ENCODE assay signal across 1 fruit fly cellular context in the genomic region with DNA sequence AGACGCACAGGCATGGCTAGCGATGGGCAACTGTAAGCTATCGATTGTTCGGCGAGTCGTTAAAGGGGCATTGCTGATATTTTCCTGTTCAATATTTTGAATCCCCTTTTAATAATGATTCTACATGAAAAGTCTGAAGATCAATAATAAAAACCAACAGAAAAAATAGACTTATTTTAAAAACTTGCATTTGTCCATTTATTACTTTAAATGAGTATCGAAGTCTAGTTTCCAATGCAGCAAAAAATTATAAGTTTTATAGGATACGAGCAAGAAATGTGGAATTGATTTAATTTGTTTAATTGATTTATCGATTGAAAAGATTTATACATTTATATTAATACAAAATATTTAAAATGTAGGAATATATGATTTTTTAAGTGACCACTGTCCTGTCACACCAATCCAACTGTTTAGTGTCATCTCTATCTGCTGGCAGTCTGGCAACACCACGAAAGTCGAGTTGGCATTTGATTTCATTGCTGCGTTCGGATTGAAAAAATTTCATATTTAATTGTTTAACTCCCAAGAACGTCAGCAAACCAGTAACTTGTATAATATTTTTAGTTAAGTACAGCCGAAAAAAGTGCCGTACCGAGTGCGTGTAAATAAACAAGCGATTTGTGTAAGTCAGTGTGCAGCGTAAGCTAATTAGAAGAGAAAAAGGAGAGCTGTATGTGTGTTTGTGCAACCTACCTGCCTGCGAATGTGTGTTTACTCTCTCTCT.
TF ChIP-seq lines count a peak whose summit lies in the region.

Gene CG1824, minus strand, starts transcription at position 15 of the 727 bp plus-strand sequence.
Gene Sec16, plus strand, starts transcription at position 438 of the 727 bp plus-strand sequence.

TF ChIP-seq in whole organism, embryonic, 481 proteins besides CTCF, POLR2A, EP300 and RAD21 (continued from another document and continues in another):
- TF ChIP-seq CG3995 (GFP tag; optimal IDR thresholded peaks at IDR 0.05; lab: Kevin White, UChicago) = peak; percentile 93
- no peak for TF ChIP-seq C15 (GFP tag; IDR thresholded peaks at IDR 0.05; lab: Robert Waterston, UW)
- TF ChIP-seq Dek (tag; optimal IDR thresholded peaks at IDR 0.05; lab: Kevin White, UChicago) = peak; percentile 35
- TF ChIP-seq CG13624 (GFP tag; optimal IDR thresholded peaks at IDR 0.05; lab: Kevin White, UChicago) = no peak
- TF ChIP-seq Pdp1 (GFP tag; optimal IDR thresholded peaks at IDR 0.05; lab: Kevin White, UChicago) = no peak
- no peak for TF ChIP-seq CG15601 (tag; optimal IDR thresholded peaks at IDR 0.05; lab: Kevin White, UChicago)
- no peak for TF ChIP-seq otp (GFP tag; IDR thresholded peaks at IDR 0.05; lab: Robert Waterston, UW)
- 0 out of 2 replicates have a peak, but pooled peaks have one; percentile 21 for TF ChIP-seq CG11085 (GFP tag; IDR thresholded peaks at IDR 0.05; lab: Robert Waterston, UW)
- no peak for TF ChIP-seq seq (GFP tag; IDR thresholded peaks at IDR 0.05; lab: Robert Waterston, UW)
- TF ChIP-seq CG30403 (GFP tag; optimal IDR thresholded peaks at IDR 0.05; lab: Kevin White, UChicago) = peak; percentile 68
- TF ChIP-seq CG17802 (tag; optimal IDR thresholded peaks at IDR 0.05; lab: Kevin White, UChicago) = no peak
- no peak for TF ChIP-seq CG4854 (GFP tag; optimal IDR thresholded peaks at IDR 0.05; lab: Kevin White, UChicago)
- peak; percentile 58 for TF ChIP-seq trem (tag; optimal IDR thresholded peaks at IDR 0.05; lab: Kevin White, UChicago)
- no peak for TF ChIP-seq CkIIα-i1 (GFP tag; IDR thresholded peaks at IDR 0.05; lab: Robert Waterston, UW)
- no peak for TF ChIP-seq CG13123 (GFP tag; optimal IDR thresholded peaks at IDR 0.05; lab: Kevin White, UChicago)
- TF ChIP-seq pfk (GFP tag; optimal IDR thresholded peaks at IDR 0.05; lab: Kevin White, UChicago) = no peak
- no peak for TF ChIP-seq CG8281 (tag; optimal IDR thresholded peaks at IDR 0.05; lab: Kevin White, UChicago)
- no peak for TF ChIP-seq Lhr (GFP tag; optimal IDR thresholded peaks at IDR 0.05; lab: Kevin White, UChicago)
- TF ChIP-seq jigr1 (GFP tag; IDR thresholded peaks at IDR 0.05; lab: Robert Waterston, UW) = no peak
- no peak for TF ChIP-seq CG1647 (GFP tag; optimal IDR thresholded peaks at IDR 0.05; lab: Kevin White, UChicago)
- TF ChIP-seq sens (GFP tag; lab: Kevin White, UChicago) = peak; percentile 72
- TF ChIP-seq crp (GFP tag; optimal IDR thresholded peaks at IDR 0.05; lab: Kevin White, UChicago) = peak in 1 of 2 experiments; percentile 59
- peak in 1 of 2 experiments; percentile 92 for TF ChIP-seq insv (GFP tag; optimal IDR thresholded peaks at IDR 0.05; lab: Kevin White, UChicago)
- no peak for TF ChIP-seq CG17359 (tag; optimal IDR thresholded peaks at IDR 0.05; lab: Kevin White, UChicago)
- TF ChIP-seq mld (GFP tag; IDR thresholded peaks at IDR 0.05; lab: Robert Waterston, UW; ENCODE audit: partially characterized antibody) = no peak
- TF ChIP-seq esg (GFP tag; conservative IDR thresholded peaks at IDR 0.05; lab: Robert Waterston, UW) = peak; percentile 18; the same call in 1 of the 2 replicates
- TF ChIP-seq stwl (tag; optimal IDR thresholded peaks at IDR 0.05; lab: Kevin White, UChicago) = no peak
- TF ChIP-seq Opbp (GFP tag; IDR thresholded peaks at IDR 0.05; lab: Robert Waterston, UW; ENCODE audit: partially characterized antibody) = peak; percentile 67; the same call in 2 of the 3 replicates
- peak; percentile 28 for TF ChIP-seq CG18476 (GFP tag; optimal IDR thresholded peaks at IDR 0.05; lab: Kevin White, UChicago)
- no peak for TF ChIP-seq gcm2 (GFP tag; optimal IDR thresholded peaks at IDR 0.05; lab: Kevin White, UChicago)
- no peak for TF ChIP-seq CG5953 (GFP tag; IDR thresholded peaks at IDR 0.05; lab: Robert Waterston, UW)
- no peak for TF ChIP-seq CG11504 (tag; optimal IDR thresholded peaks at IDR 0.05; lab: Kevin White, UChicago)
- no peak for TF ChIP-seq cwo (GFP tag; optimal IDR thresholded peaks at IDR 0.05; lab: Kevin White, UChicago)
- TF ChIP-seq Fer1 (GFP tag; optimal IDR thresholded peaks at IDR 0.05; lab: Kevin White, UChicago) = no peak
- peak; percentile 31 for TF ChIP-seq CG7839 (tag; optimal IDR thresholded peaks at IDR 0.05; lab: Kevin White, UChicago)
- TF ChIP-seq CG31224 (GFP tag; IDR thresholded peaks at IDR 0.05; lab: Robert Waterston, UW) = no peak
- TF ChIP-seq nerfin-1 (tag; optimal IDR thresholded peaks at IDR 0.05; lab: Kevin White, UChicago) = peak; percentile 20
- TF ChIP-seq CG3726 (GFP tag; IDR thresholded peaks at IDR 0.05; lab: Robert Waterston, UW) = no peak
- TF ChIP-seq ase (GFP tag; IDR thresholded peaks at IDR 0.05; lab: Robert Waterston, UW) = no peak
- TF ChIP-seq chn (GFP tag; optimal IDR thresholded peaks at IDR 0.05; lab: Kevin White, UChicago) = no peak
- TF ChIP-seq CG4820 (GFP tag; optimal IDR thresholded peaks at IDR 0.05; lab: Kevin White, UChicago) = no peak
- TF ChIP-seq CG9609 (GFP tag; optimal IDR thresholded peaks at IDR 0.05; lab: Kevin White, UChicago) = no peak
- TF ChIP-seq gro (GFP tag; optimal IDR thresholded peaks at IDR 0.05; lab: Kevin White, UChicago) = no peak
- TF ChIP-seq grau (tag; optimal IDR thresholded peaks at IDR 0.05; lab: Kevin White, UChicago) = peak; percentile 61
- TF ChIP-seq ttk (GFP tag; IDR thresholded peaks at IDR 0.05; lab: Robert Waterston, UW) = no peak
- TF ChIP-seq fu2 (GFP tag; optimal IDR thresholded peaks at IDR 0.05; lab: Kevin White, UChicago) = peak; percentile 1
- TF ChIP-seq kay (GFP tag; optimal IDR thresholded peaks at IDR 0.05; lab: Kevin White, UChicago) = no peak
- TF ChIP-seq CG17328 (GFP tag; IDR thresholded peaks at IDR 0.05; lab: Robert Waterston, UW) = no peak
- no peak for TF ChIP-seq Ada2b (GFP tag; IDR thresholded peaks at IDR 0.05; lab: Robert Waterston, UW)
- TF ChIP-seq CG43689 (GFP tag; IDR thresholded peaks at IDR 0.05; lab: Robert Waterston, UW) = no peak
- TF ChIP-seq BEAF-32 (GFP tag; optimal IDR thresholded peaks at IDR 0.05; lab: Kevin White, UChicago) = peak; percentile 77
- no peak for TF ChIP-seq repo (GFP tag; optimal IDR thresholded peaks at IDR 0.05; lab: Kevin White, UChicago)
- no peak for TF ChIP-seq fd64A (GFP tag; optimal IDR thresholded peaks at IDR 0.05; lab: Kevin White, UChicago)
- no peak for TF ChIP-seq dysf (GFP tag; IDR thresholded peaks at IDR 0.05; lab: Robert Waterston, UW)
- TF ChIP-seq trh (GFP tag; optimal IDR thresholded peaks at IDR 0.05; lab: Kevin White, UChicago) = no peak
- TF ChIP-seq Dfd (GFP tag; optimal IDR thresholded peaks at IDR 0.05; lab: Kevin White, UChicago) = no peak
- 0 out of 2 replicates have a peak, but pooled peaks have one; percentile 6 for TF ChIP-seq CG11247 (GFP tag; IDR thresholded peaks at IDR 0.05; lab: Robert Waterston, UW)
- no peak for TF ChIP-seq ATbp (GFP tag; optimal IDR thresholded peaks at IDR 0.05; lab: Kevin White, UChicago)
- TF ChIP-seq Bgb (GFP tag; IDR thresholded peaks at IDR 0.05; lab: Robert Waterston, UW; ENCODE audit: partially characterized antibody) = peak; percentile 2; the same call in 1 of the 2 replicates
- no peak for TF ChIP-seq CG2889 (GFP tag; IDR thresholded peaks at IDR 0.05; lab: Robert Waterston, UW)
- TF ChIP-seq tap (tag; optimal IDR thresholded peaks at IDR 0.05; lab: Kevin White, UChicago) = no peak
- TF ChIP-seq onecut (GFP tag; IDR thresholded peaks at IDR 0.05; lab: Robert Waterston, UW) = no peak
- TF ChIP-seq lmd (GFP tag; IDR thresholded peaks at IDR 0.05; lab: Robert Waterston, UW) = peak; percentile 39; the same call in 1 of the 2 replicates
- no peak for TF ChIP-seq tx (GFP tag; optimal IDR thresholded peaks at IDR 0.05; lab: Kevin White, UChicago)
- peak; percentile 2 for TF ChIP-seq CG8290 (GFP tag; optimal IDR thresholded peaks at IDR 0.05; lab: Kevin White, UChicago)
- no peak for TF ChIP-seq CG8290 (tag; optimal IDR thresholded peaks at IDR 0.05; lab: Kevin White, UChicago)
- peak; percentile 71 for TF ChIP-seq CG14710 (tag; optimal IDR thresholded peaks at IDR 0.05; lab: Kevin White, UChicago)
- TF ChIP-seq run (tag; optimal IDR thresholded peaks at IDR 0.05; lab: Kevin White, UChicago) = no peak
- TF ChIP-seq CG10654 (GFP tag; optimal IDR thresholded peaks at IDR 0.05; lab: Kevin White, UChicago) = peak; percentile 18
- peak; percentile 22; the same call in 1 of the 2 replicates for TF ChIP-seq ssp (GFP tag; IDR thresholded peaks at IDR 0.05; lab: Robert Waterston, UW)
- TF ChIP-seq CG8478 (optimal IDR thresholded peaks at IDR 0.05; lab: Kevin White, UChicago) = no peak
- TF ChIP-seq Hr78 (GFP tag; optimal IDR thresholded peaks at IDR 0.05; lab: Kevin White, UChicago) = no peak
- TF ChIP-seq croc (GFP tag; conservative IDR thresholded peaks at IDR 0.05; lab: Robert Waterston, UW) = no peak
- peak; percentile 66 for TF ChIP-seq CG13775 (GFP tag; optimal IDR thresholded peaks at IDR 0.05; lab: Kevin White, UChicago)
- peak; percentile 56 for TF ChIP-seq CG15479 (GFP tag; optimal IDR thresholded peaks at IDR 0.05; lab: Kevin White, UChicago)
- TF ChIP-seq Sin3A (optimal IDR thresholded peaks at IDR 0.05; lab: Kevin White, UChicago) = peak; percentile 12
- TF ChIP-seq Med (GFP tag; lab: Kevin White, UChicago) = peak; percentile 50
- TF ChIP-seq Oli (tag; optimal IDR thresholded peaks at IDR 0.05; lab: Kevin White, UChicago) = peak; percentile 32
- no peak for TF ChIP-seq CG8944 (GFP tag; optimal IDR thresholded peaks at IDR 0.05; lab: Kevin White, UChicago)
- no peak for TF ChIP-seq sim (GFP tag; IDR thresholded peaks at IDR 0.05; lab: Robert Waterston, UW)
- TF ChIP-seq crol (GFP tag; IDR thresholded peaks at IDR 0.05; lab: Robert Waterston, UW) = no peak
- TF ChIP-seq Sry-δ (GFP tag; optimal IDR thresholded peaks at IDR 0.05; lab: Kevin White, UChicago) = peak; percentile 82
- no peak; the same call in 1 of the 2 replicates for TF ChIP-seq MBD-R2 (GFP tag; IDR thresholded peaks at IDR 0.05; lab: Robert Waterston, UW)
- TF ChIP-seq Ptx1 (GFP tag; IDR thresholded peaks at IDR 0.05; lab: Robert Waterston, UW) = 0 out of 2 replicates have a peak, but pooled peaks have one; percentile 36
- TF ChIP-seq CG3407 (GFP tag; optimal IDR thresholded peaks at IDR 0.05; lab: Kevin White, UChicago) = no peak
- peak in 1 of 3 experiments; percentile 65 for TF ChIP-seq lola (GFP tag; optimal IDR thresholded peaks at IDR 0.05; lab: Kevin White, UChicago)
- no peak for TF ChIP-seq stc (GFP tag; IDR thresholded peaks at IDR 0.05; lab: Robert Waterston, UW)
- TF ChIP-seq Vsx1 (GFP tag; optimal IDR thresholded peaks at IDR 0.05; lab: Kevin White, UChicago) = peak; percentile 94
- TF ChIP-seq Hand (GFP tag; optimal IDR thresholded peaks at IDR 0.05; lab: Kevin White, UChicago) = no peak
- TF ChIP-seq BtbVII (GFP tag; optimal IDR thresholded peaks at IDR 0.05; lab: Kevin White, UChicago) = no peak
- TF ChIP-seq abd-A (tag; optimal IDR thresholded peaks at IDR 0.05; lab: Kevin White, UChicago) = no peak
- peak; percentile 44 for TF ChIP-seq Ssrp (tag; optimal IDR thresholded peaks at IDR 0.05; lab: Kevin White, UChicago)
- TF ChIP-seq lilli (GFP tag; optimal IDR thresholded peaks at IDR 0.05; lab: Kevin White, UChicago) = peak; percentile 42
- TF ChIP-seq sqz (GFP tag; optimal IDR thresholded peaks at IDR 0.05; lab: Kevin White, UChicago) = no peak
- peak; percentile 48 for TF ChIP-seq CG9215 (GFP tag; IDR thresholded peaks at IDR 0.05; lab: Robert Waterston, UW)
- no peak for TF ChIP-seq ftz-f1 (GFP tag; optimal IDR thresholded peaks at IDR 0.05; lab: Kevin White, UChicago)
- peak; percentile 84 for TF ChIP-seq CG17361 (GFP tag; IDR thresholded peaks at IDR 0.05; lab: Robert Waterston, UW)
- no peak for TF ChIP-seq zf30C (GFP tag; optimal IDR thresholded peaks at IDR 0.05; lab: Kevin White, UChicago)
- no peak for TF ChIP-seq CG5180 (GFP tag; optimal IDR thresholded peaks at IDR 0.05; lab: Kevin White, UChicago)
- TF ChIP-seq tna (GFP tag; IDR thresholded peaks at IDR 0.05; lab: Robert Waterston, UW; ENCODE audit: partially characterized antibody) = no peak
- peak; percentile 42 for TF ChIP-seq ewg (GFP tag; optimal IDR thresholded peaks at IDR 0.05; lab: Kevin White, UChicago)
- TF ChIP-seq fru (optimal IDR thresholded peaks at IDR 0.05; lab: Kevin White, UChicago) = no peak
- no peak for TF ChIP-seq CG6254 (GFP tag; optimal IDR thresholded peaks at IDR 0.05; lab: Kevin White, UChicago)
- peak; percentile 2 for TF ChIP-seq slou (GFP tag; optimal IDR thresholded peaks at IDR 0.05; lab: Kevin White, UChicago)
- TF ChIP-seq hth (optimal IDR thresholded peaks at IDR 0.05; lab: Kevin White, UChicago) = no peak
- no peak for TF ChIP-seq Dip3 (GFP tag; optimal IDR thresholded peaks at IDR 0.05; lab: Kevin White, UChicago)
- TF ChIP-seq CG30431 (GFP tag; optimal IDR thresholded peaks at IDR 0.05; lab: Kevin White, UChicago) = no peak
- TF ChIP-seq CG11723 (GFP tag; optimal IDR thresholded peaks at IDR 0.05; lab: Kevin White, UChicago) = no peak
- no peak for TF ChIP-seq sob (GFP tag; IDR thresholded peaks at IDR 0.05; lab: Robert Waterston, UW)
- TF ChIP-seq Dp (GFP tag; optimal IDR thresholded peaks at IDR 0.05; lab: Kevin White, UChicago) = no peak
- no peak for TF ChIP-seq yki (optimal IDR thresholded peaks at IDR 0.05; lab: Kevin White, UChicago)
- no peak for TF ChIP-seq Mad (GFP tag; optimal IDR thresholded peaks at IDR 0.05; lab: Kevin White, UChicago)
- TF ChIP-seq cad (GFP tag; optimal IDR thresholded peaks at IDR 0.05; lab: Kevin White, UChicago) = no peak
- peak; percentile 2 for TF ChIP-seq maf-S (GFP tag; optimal IDR thresholded peaks at IDR 0.05; lab: Kevin White, UChicago)
- TF ChIP-seq NFAT (GFP tag; IDR thresholded peaks at IDR 0.05; lab: Robert Waterston, UW) = peak; percentile 63; the same call in 1 of the 2 replicates
- no peak for TF ChIP-seq CG2116 (GFP tag; optimal IDR thresholded peaks at IDR 0.05; lab: Kevin White, UChicago)
- TF ChIP-seq unpg (GFP tag; optimal IDR thresholded peaks at IDR 0.05; lab: Kevin White, UChicago) = no peak
- no peak for TF ChIP-seq E2f1 (GFP tag; IDR thresholded peaks at IDR 0.05; lab: Robert Waterston, UW)
- no peak for TF ChIP-seq tup (GFP tag; optimal IDR thresholded peaks at IDR 0.05; lab: Kevin White, UChicago)
- TF ChIP-seq CG12236 (GFP tag; optimal IDR thresholded peaks at IDR 0.05; lab: Kevin White, UChicago) = no peak
- TF ChIP-seq Rx (GFP tag; IDR thresholded peaks at IDR 0.05; lab: Robert Waterston, UW) = no peak
- TF ChIP-seq CG14860 (GFP tag; IDR thresholded peaks at IDR 0.05; lab: Robert Waterston, UW; ENCODE audit: partially characterized antibody) = 0 out of 3 replicates have a peak, but pooled peaks have one; percentile 38
- TF ChIP-seq wek (GFP tag; optimal IDR thresholded peaks at IDR 0.05; lab: Kevin White, UChicago) = no peak
- no peak for TF ChIP-seq ERR (GFP tag; optimal IDR thresholded peaks at IDR 0.05; lab: Kevin White, UChicago)
- no peak for TF ChIP-seq HmgZ (tag; optimal IDR thresholded peaks at IDR 0.05; lab: Kevin White, UChicago)
- TF ChIP-seq CG18011 (GFP tag; optimal IDR thresholded peaks at IDR 0.05; lab: Kevin White, UChicago) = no peak
